Worm (Caenorhabditis elegans) whole organism, L4/young adult: ENCODE measurements around the gene mog-2.

Experiments
- W03F9.2 ChIP-seq: fragments of 150-350 bp; optimal IDR thresholded peaks from 2 replicates; lab custom pipeline; 2014; ENCODE audit warnings: missing biosample characterization, missing genetic modification characterization
- dao-5 ChIP-seq: sonication (generic microtip); optimal IDR thresholded peaks from 2 replicates; lab custom pipeline; 2016; ENCODE audit warnings: missing genotype, missing genetic modification characterization, moderate library complexity, missing compliant biosample characterization
- him-1 ChIP-seq: sonication (generic microtip); optimal IDR thresholded peaks from 2 replicates; lab custom pipeline; 2016; ENCODE audit warnings: missing genotype, missing genetic modification reagents, missing genetic modification characterization, missing compliant biosample characterization

DNA sequence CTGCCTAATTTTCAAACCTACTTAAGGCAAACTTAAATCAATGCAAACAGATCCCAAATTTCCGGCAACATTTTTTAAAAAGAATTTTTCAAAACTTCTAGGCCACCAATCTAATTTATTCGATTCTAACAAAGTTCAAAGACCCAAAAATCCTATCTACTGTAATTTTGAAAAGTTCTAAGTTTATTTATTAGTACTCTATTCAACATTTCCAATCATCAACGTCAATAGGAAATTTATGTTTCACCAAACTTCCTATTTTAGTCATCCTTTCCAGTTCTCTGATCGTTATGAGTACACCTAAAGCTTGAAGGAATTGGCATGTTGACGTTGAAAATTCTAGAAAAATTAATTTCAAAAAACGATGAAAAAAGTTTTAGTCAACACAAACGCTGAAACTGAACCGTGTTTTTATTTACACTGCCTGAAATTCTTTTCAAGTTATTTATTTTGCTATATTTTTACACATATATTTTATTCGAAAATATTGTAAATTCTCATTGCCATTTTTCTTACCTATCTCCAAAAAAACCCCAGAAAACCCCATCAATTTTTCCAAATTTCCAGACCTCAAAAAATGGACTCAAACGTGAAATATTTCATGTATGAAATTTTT lies 48.4 kb upstream of the mog-2 start, which contains the start of gene npr-42:
- TF ChIP-seq him-1 (tag; lab: Kevin White, UChicago) (no peak), dao-5 (tag; lab: Kevin White, UChicago) (no peak), W03F9.2 (tag; lab: Kevin White, UChicago) (no peak)
